Fruit fly (Drosophila melanogaster) whole organism, larva: Measurements from ENCODE around the gene Brr2.

Experiments used
- noc ChIP-seq: fragments of 200-800 bp; sonication (Bioruptor generic); optimal IDR thresholded peaks from 3 replicates; lab custom pipeline; 2019; ENCODE audit warnings: missing biosample characterization, mild to moderate bottlenecking, missing genetic modification characterization, moderate library complexity

Gene Brr2

dm6 chr3L:15967588-15968500 is at the start of gene Brr2, which contains the start of gene CG10516:
Gene Brr2, minus strand, starts transcription at chr3L:15967872.
Gene CG10516, plus strand, starts transcription at chr3L:15968204.
- TF ChIP-seq noc (tag; lab: Kevin White, UChicago) = no peak

- no peak for TF ChIP-seq noc (tag; lab: Kevin White, UChicago)
Observed at dm6 chr3L:16016911-16017310, 49.2 kb upstream of the Brr2 start.

dm6 chr3L:16015765-16016760 is 48.4 kb upstream of the Brr2 start:
- no peak for TF ChIP-seq noc (tag; lab: Kevin White, UChicago)

dm6 chr3L:16014515-16014914 is 46.8 kb upstream of the Brr2 start:
- peak; percentile 5 for TF ChIP-seq noc (tag; lab: Kevin White, UChicago)

- TF ChIP-seq noc (tag; lab: Kevin White, UChicago) = no peak
Observed at dm6 chr3L:16013198-16013982, 45.7 kb upstream of the Brr2 start.

dm6 chr3L:16012315-16012950 is 44.8 kb upstream of the Brr2 start:
- TF ChIP-seq noc (tag; lab: Kevin White, UChicago) = no peak

dm6 chr3L:16011319-16012210 is 43.9 kb upstream of the Brr2 start, which contains the start of gene mib1:
Gene mib1, minus strand, starts transcription at chr3L:16011812.
- TF ChIP-seq noc (tag; lab: Kevin White, UChicago) = peak; percentile 54

dm6 chr3L:16010176-16010575 is 42.5 kb upstream of the Brr2 start:
- no peak for TF ChIP-seq noc (tag; lab: Kevin White, UChicago)

dm6 chr3L:16004401-16005237 is 36.9 kb upstream of the Brr2 start, which contains the start of the genes hzg and mRpS31:
Gene hzg, minus strand, starts transcription at chr3L:16004736.
Gene mRpS31, plus strand, starts transcription at chr3L:16005193.
- peak; percentile 49 for TF ChIP-seq noc (tag; lab: Kevin White, UChicago)

- no peak for TF ChIP-seq noc (tag; lab: Kevin White, UChicago)
Observed at dm6 chr3L:16002116-16002716, 34.5 kb upstream of the Brr2 start.

- peak; percentile 98 for TF ChIP-seq noc (tag; lab: Kevin White, UChicago)
Observed at dm6 chr3L:16001164-16001679, 33.5 kb upstream of the Brr2 start.
